Worm (Caenorhabditis elegans) whole organism, late embryonic: ENCODE data around the gene gcy-36.

ENCODE experiments used
- ceh-14 ChIP-seq: sonication (generic microtip); optimal IDR thresholded peaks from 2 replicates; lab custom pipeline; 2016; ENCODE audit warnings: missing genotype, missing genetic modification characterization, missing compliant biosample characterization
- ceh-18 ChIP-seq: sonication (generic microtip); optimal IDR thresholded peaks from 2 replicates; lab custom pipeline; 2016; ENCODE audit warnings: missing genetic modification characterization, missing compliant biosample characterization
- ceh-19 ChIP-seq: fragments of 200-800 bp; sonication (Bioruptor generic); optimal IDR thresholded peaks from 2 replicates; lab custom pipeline; 2018; ENCODE audit warnings: mild to moderate bottlenecking, missing genetic modification characterization, missing compliant biosample characterization
- ceh-31 ChIP-seq: sonication (generic microtip); optimal IDR thresholded peaks from 2 replicates; lab custom pipeline; 2016; ENCODE audit warnings: missing genetic modification characterization, missing compliant biosample characterization
- ceh-34 ChIP-seq: sonication (generic microtip); optimal IDR thresholded peaks from 2 replicates; lab custom pipeline; 2016; ENCODE audit warnings: mild to moderate bottlenecking, missing genetic modification characterization, missing compliant biosample characterization
- ceh-6 ChIP-seq: fragments of 200-800 bp; sonication (Bioruptor generic); optimal IDR thresholded peaks from 2 replicates; lab custom pipeline; 2018; ENCODE audit warnings: mild to moderate bottlenecking, missing genetic modification characterization, missing compliant biosample characterization
- dve-1 ChIP-seq: sonication (generic microtip); optimal IDR thresholded peaks from 2 replicates; lab custom pipeline; 2017; ENCODE audit warnings: antibody characterized with exemption, mild to moderate bottlenecking, missing genetic modification characterization, missing compliant biosample characterization
- fkh-6 ChIP-seq: sonication (generic microtip); optimal IDR thresholded peaks from 2 replicates; lab custom pipeline; 2016; ENCODE audit warnings: missing genetic modification characterization, missing compliant biosample characterization
- hlh-30 ChIP-seq: sonication (generic microtip); optimal IDR thresholded peaks from 2 replicates; lab custom pipeline; 2017; ENCODE audit warnings: antibody characterized with exemption, missing genetic modification characterization, missing compliant biosample characterization; ENCODE audit not compliant: insufficient read depth
- pag-3 ChIP-seq: sonication (generic microtip); optimal IDR thresholded peaks from 2 replicates; lab custom pipeline; 2016; ENCODE audit warnings: missing compliant biosample characterization, missing genetic modification characterization, borderline replicate concordance
- pat-9 ChIP-seq: fragments of 200-800 bp; sonication (Bioruptor generic); optimal IDR thresholded peaks from 2 replicates; lab custom pipeline; 2018; ENCODE audit warnings: mild to moderate bottlenecking, missing genetic modification characterization, moderate library complexity, missing compliant biosample characterization
- pros-1 ChIP-seq: fragments of 150-350 bp; optimal IDR thresholded peaks from 2 replicates; lab custom pipeline; 2014; ENCODE audit warnings: missing biosample characterization, missing genetic modification reagents, missing genetic modification characterization
- sox-4 ChIP-seq: sonication (generic microtip); optimal IDR thresholded peaks from 2 replicates; lab custom pipeline; 2017; ENCODE audit warnings: mild to moderate bottlenecking, missing genetic modification characterization, inconsistent platforms, missing compliant biosample characterization
- tbx-2 ChIP-seq: sonication (generic microtip); optimal IDR thresholded peaks from 2 replicates; lab custom pipeline; 2016; ENCODE audit warnings: missing genetic modification characterization, missing compliant biosample characterization
- unc-3 ChIP-seq, 2 experiments: fragments of 200-800 bp in 1 of 2; sonication (Bioruptor generic) in 1 of 2; sonication (generic microtip) in 1 of 2; conservative IDR thresholded peaks in 1 of 2; optimal IDR thresholded peaks in 1 of 2; 2 replicates each; pipeline versions ENCODE4 v1.3.6 to Lab custom; 2016 to 2022; ENCODE audit warnings: missing compliant biosample characterization in 2 of 2, missing genetic modification characterization in 2 of 2, missing genetic modification reagents in 1 of 2
- unc-42 ChIP-seq: sonication (generic microtip); optimal IDR thresholded peaks from 2 replicates; lab custom pipeline; 2016; ENCODE audit warnings: missing genotype, missing genetic modification characterization, missing compliant biosample characterization
- unc-55 ChIP-seq: sonication (generic microtip); optimal IDR thresholded peaks from 2 replicates; lab custom pipeline; 2017; ENCODE audit warnings: missing biosample characterization, missing genetic modification reagents, missing genetic modification characterization

gcy-36 gene

ce11 chrX:15535190-15535636, 56.4 kb downstream of the gcy-36 start:
- no peak for TF ChIP-seq fkh-6 (tag; lab: Kevin White, UChicago)
- TF ChIP-seq unc-42 (tag; lab: Kevin White, UChicago): peak; percentile 93
- no peak for TF ChIP-seq pat-9 (tag; lab: Kevin White, UChicago)
- TF ChIP-seq ceh-14 (tag; lab: Kevin White, UChicago): peak; percentile 55
- peak; percentile 19 for TF ChIP-seq ceh-6 (GFP tag; lab: Kevin White, UChicago)
- TF ChIP-seq pros-1: no peak
- TF ChIP-seq ceh-34: peak; percentile 59
- TF ChIP-seq unc-3 (GFP tag; conservative IDR thresholded peaks at IDR 0.05; lab: Robert Waterston, UW): no peak
- peak; percentile 12 for TF ChIP-seq unc-3 (tag; optimal IDR thresholded peaks at IDR 0.05; lab: Kevin White, UChicago)
- peak; percentile 27 for TF ChIP-seq unc-55 (GFP tag; lab: Kevin White, UChicago)
- peak; percentile 59 for TF ChIP-seq ceh-18 (tag; lab: Kevin White, UChicago)
- peak; percentile 41 for TF ChIP-seq ceh-19 (GFP tag; lab: Kevin White, UChicago)
- no peak for TF ChIP-seq dve-1 (tag; lab: Kevin White, UChicago)
- no peak for TF ChIP-seq pag-3
- no peak for TF ChIP-seq sox-4 (tag; lab: Kevin White, UChicago)
- TF ChIP-seq tbx-2 (tag; lab: Kevin White, UChicago): peak; percentile 54
- TF ChIP-seq ceh-31: peak; percentile 67
- peak; percentile 66 for TF ChIP-seq hlh-30 (tag; lab: Kevin White, UChicago)
